Worm (Caenorhabditis elegans): Measurements from ENCODE around the gene C01B10.11.

Gene C01B10.11

ce11 chrIV:6646905-6647304 lies 10.9 kb upstream of the C01B10.11 start:
- no peak for TF ChIP-seq mes-2 (tag; optimal IDR thresholded peaks at IDR 0.05; ENCODE audit: poor library complexity, severe bottlenecking)
- no peak for TF ChIP-seq aly-2 (tag; optimal IDR thresholded peaks at IDR 0.05)
- no peak for TF ChIP-seq tra-1 (GFP tag; IDR thresholded peaks at IDR 0.05)
- no peak for TF ChIP-seq dmd-6 (GFP tag; IDR thresholded peaks at IDR 0.05)

- TF ChIP-seq rbr-2 (tag; optimal IDR thresholded peaks at IDR 0.05): peak; percentile 19
- peak in 1 of 2 experiments; percentile 32 for TF ChIP-seq lsy-2 (tag; optimal IDR thresholded peaks at IDR 0.05)
- TF ChIP-seq F26F4.8 (GFP tag; conservative IDR thresholded peaks at IDR 0.05): no peak
Measured at ce11 chrIV:6648625-6649024, 9.2 kb upstream of the C01B10.11 start.

ce11 chrIV:6652479-6653022 lies 5.2 kb upstream of the C01B10.11 start:
- no peak for TF ChIP-seq lin-39 (tag; optimal IDR thresholded peaks at IDR 0.05)
- peak; percentile 20 for TF ChIP-seq nhr-28 (tag; optimal IDR thresholded peaks at IDR 0.05)

ce11 chrIV:6653663-6654201 lies 4.0 kb upstream of the C01B10.11 start:
- TF ChIP-seq nhr-111 (GFP tag; optimal IDR thresholded peaks at IDR 0.05) (no peak), cey-2 (tag; optimal IDR thresholded peaks at IDR 0.05; ENCODE audit: borderline replicate concordance, insufficient read depth) (peak; percentile 31), mxl-3 (GFP tag; optimal IDR thresholded peaks at IDR 0.05) (peak; percentile 21), nhr-48 (tag; optimal IDR thresholded peaks at IDR 0.05) (peak; percentile 39), lin-38 (GFP tag; IDR thresholded peaks at IDR 0.05) (no peak), daf-8 (GFP tag; IDR thresholded peaks at IDR 0.05) (no peak), unc-62 (GFP tag; optimal IDR thresholded peaks at IDR 0.05 in 1 of 2) (no peak), unc-62 (tag; optimal IDR thresholded peaks at IDR 0.05) (no peak), hlh-11 (tag; optimal IDR thresholded peaks at IDR 0.05) (peak; percentile 61), ceh-62 (tag; optimal IDR thresholded peaks at IDR 0.05) (no peak), nhr-28 (tag; optimal IDR thresholded peaks at IDR 0.05) (peak; percentile 50), spr-1 (tag; optimal IDR thresholded peaks at IDR 0.05) (peak; percentile 11)

- TF ChIP-seq ztf-11 (tag; optimal IDR thresholded peaks at IDR 0.05): no peak
- TF ChIP-seq mxl-2 (GFP tag; conservative IDR thresholded peaks at IDR 0.05): no peak
- TF ChIP-seq hmg-1.1 (GFP tag; IDR thresholded peaks at IDR 0.05): no peak
- no peak for TF ChIP-seq spr-3 (GFP tag; optimal IDR thresholded peaks at IDR 0.05)
- TF ChIP-seq aha-1 (tag): peak; percentile 2
- no peak for TF ChIP-seq F37D6.2 (tag; optimal IDR thresholded peaks at IDR 0.05)
- peak; percentile 73 for TF ChIP-seq mxl-3 (GFP tag; optimal IDR thresholded peaks at IDR 0.05)
- no peak for TF ChIP-seq tag-97 (GFP tag; IDR thresholded peaks at IDR 0.05)
- TF ChIP-seq nhr-11 (tag; optimal IDR thresholded peaks at IDR 0.05): no peak
- TF ChIP-seq ceh-20 (GFP tag; IDR thresholded peaks at IDR 0.05): no peak
- no peak for TF ChIP-seq cey-2 (tag; optimal IDR thresholded peaks at IDR 0.05; ENCODE audit: borderline replicate concordance, insufficient read depth)
- no peak for TF ChIP-seq ceh-62 (tag; optimal IDR thresholded peaks at IDR 0.05)
- TF ChIP-seq hlh-11 (tag; optimal IDR thresholded peaks at IDR 0.05): peak; percentile 28
- TF ChIP-seq Y75B8A.6 (GFP tag; IDR thresholded peaks at IDR 0.05): no peak
- TF ChIP-seq rbr-2 (tag; optimal IDR thresholded peaks at IDR 0.05): no peak
- peak in 1 of 2 experiments; percentile 46 for TF ChIP-seq mdl-1 (tag; optimal IDR thresholded peaks at IDR 0.05)
- TF ChIP-seq ceh-44 (GFP tag; IDR thresholded peaks at IDR 0.05): no peak
- no peak for TF ChIP-seq lim-7 (GFP tag; IDR thresholded peaks at IDR 0.05)
- no peak for TF ChIP-seq ctbp-1 (GFP tag; IDR thresholded peaks at IDR 0.05)
- TF ChIP-seq dmd-8 (GFP tag; IDR thresholded peaks at IDR 0.05): no peak
- no peak for TF ChIP-seq lin-1 (GFP tag; IDR thresholded peaks at IDR 0.05)
- no peak for TF ChIP-seq duxl-1 (tag; optimal IDR thresholded peaks at IDR 0.05; ENCODE audit: poor library complexity)
- peak; percentile 60 for TF ChIP-seq nhr-28 (tag; optimal IDR thresholded peaks at IDR 0.05)
- no peak for TF ChIP-seq tra-1 (GFP tag; IDR thresholded peaks at IDR 0.05)
- TF ChIP-seq hif-1 (tag; optimal IDR thresholded peaks at IDR 0.05): no peak
- TF ChIP-seq attf-4 (tag; optimal IDR thresholded peaks at IDR 0.05): no peak
- no peak for TF ChIP-seq F49E8.2 (tag; optimal IDR thresholded peaks at IDR 0.05; ENCODE audit: borderline replicate concordance)
- TF ChIP-seq F26F4.8 (GFP tag; conservative IDR thresholded peaks at IDR 0.05): no peak
- no peak for TF ChIP-seq unc-39 (tag; optimal IDR thresholded peaks at IDR 0.05)
- no peak for TF ChIP-seq fos-1 (tag; optimal IDR thresholded peaks at IDR 0.05)
Measured at ce11 chrIV:6655747-6656146, 2.0 kb upstream of the C01B10.11 start.
